Worm (Caenorhabditis elegans): Measurements from ENCODE around the gene pgm-1.

- no peak for TF ChIP-seq ama-1 (optimal IDR thresholded peaks at IDR 0.05)
- peak; percentile 7 for TF ChIP-seq C16A3.4 (tag; optimal IDR thresholded peaks at IDR 0.05)
- TF ChIP-seq snu-23 (GFP tag; optimal IDR thresholded peaks at IDR 0.05) = peak; percentile 45
- TF ChIP-seq lsy-2 (tag; optimal IDR thresholded peaks at IDR 0.05) = peak; percentile 7 to 51
- TF ChIP-seq unc-62 (GFP tag; optimal IDR thresholded peaks at IDR 0.05) = no peak
- no peak for TF ChIP-seq pqm-1 (tag; optimal IDR thresholded peaks at IDR 0.05)
- TF ChIP-seq nhr-71 (tag; optimal IDR thresholded peaks at IDR 0.05) = peak; percentile 70
- no peak for TF ChIP-seq nhr-12 (tag; optimal IDR thresholded peaks at IDR 0.05)
- TF ChIP-seq lin-15B (tag; optimal IDR thresholded peaks at IDR 0.05) = no peak
Measured at ce11 chrII:4888527-4889487, at the start of gene pgm-1.

Measured in whole organism, L1 larva.